Worm (Caenorhabditis elegans): Measurements from ENCODE around the gene mec-9.

mec-9 gene

DNA sequence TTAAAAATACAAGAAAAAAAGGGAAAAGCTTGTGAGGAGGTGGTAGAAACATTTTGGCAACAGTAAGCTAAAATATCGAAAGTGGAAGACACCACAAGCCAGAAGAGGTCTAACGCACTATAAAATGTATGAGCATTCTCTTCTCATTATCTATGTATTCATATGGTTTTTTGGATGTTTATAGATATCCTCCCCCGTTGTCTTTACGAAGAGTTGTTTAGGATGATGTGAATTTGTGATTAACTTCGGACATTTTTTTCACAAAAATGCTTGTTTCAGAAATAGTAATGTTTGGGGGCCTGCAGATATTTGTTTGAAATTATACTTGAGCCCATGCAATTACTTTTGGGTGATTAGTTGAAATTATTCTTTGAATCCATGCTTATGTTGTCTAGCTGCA lies at the start of gene mec-9:
TSS of gene mec-9 (minus strand) at position 101 of the 400 bp plus-strand sequence.
- TF ChIP-seq nhr-2 (tag; optimal IDR thresholded peaks at IDR 0.05) (no peak), blmp-1 (tag; optimal IDR thresholded peaks at IDR 0.05) (no peak), lin-32 (GFP tag; optimal IDR thresholded peaks at IDR 0.05) (no peak)

DNA sequence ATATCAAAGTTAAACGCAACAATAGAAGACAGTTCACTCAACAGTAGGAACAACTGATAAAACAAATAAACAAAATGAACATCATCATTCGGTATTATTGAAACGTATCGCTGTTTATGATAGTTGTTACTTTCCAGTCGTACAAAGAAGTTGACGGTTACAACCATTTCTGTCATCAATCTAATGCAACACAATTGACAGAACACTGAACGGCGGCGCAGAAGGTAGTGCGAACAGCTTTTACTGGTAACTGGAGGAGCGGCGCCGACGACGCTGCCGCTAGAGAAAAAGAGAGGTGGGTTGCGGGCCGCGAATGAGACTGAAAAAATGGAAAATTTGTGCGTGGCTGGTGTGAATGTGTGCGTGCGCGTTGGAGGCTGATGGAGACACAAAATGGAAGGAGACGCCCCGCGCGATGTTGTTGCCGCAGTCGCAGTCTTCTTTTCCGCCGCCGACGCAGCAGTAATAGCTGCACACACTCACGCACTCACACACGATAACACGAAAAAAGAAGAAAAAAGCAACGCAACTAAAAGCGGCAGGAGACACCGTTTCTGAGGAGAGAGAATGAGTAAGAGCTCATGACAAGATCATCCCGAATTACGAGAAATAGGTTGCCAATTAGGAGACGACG lies 49.3 kb upstream of the mec-9 start:
- TF ChIP-seq pha-4 (tag; optimal IDR thresholded peaks at IDR 0.05) (no peak), sptf-1 (tag; optimal IDR thresholded peaks at IDR 0.05) (peak; percentile 0), nhr-76 (tag; optimal IDR thresholded peaks at IDR 0.05) (no peak), lsy-2 (tag; optimal IDR thresholded peaks at IDR 0.05) (no peak)

DNA sequence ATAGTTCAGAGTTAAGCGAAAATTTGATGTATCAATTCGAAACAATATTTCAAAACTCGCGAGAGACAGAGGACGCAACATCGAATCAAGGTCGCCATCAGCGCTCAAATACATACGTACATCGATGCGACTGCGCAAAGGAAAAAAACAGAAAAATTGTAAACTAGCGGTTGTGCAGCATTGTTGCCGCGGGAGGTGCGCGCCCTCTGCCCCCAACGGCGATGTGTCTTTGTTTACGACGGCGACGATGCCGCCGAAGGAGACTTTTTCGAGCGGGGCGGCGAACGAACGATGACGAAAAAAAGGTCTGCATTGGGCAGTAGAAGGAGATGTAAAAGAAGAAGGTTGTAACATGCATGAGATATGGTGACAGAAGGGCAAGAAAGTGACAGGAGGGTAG lies 48.0 kb upstream of the mec-9 start:
- TF ChIP-seq unc-39 (tag; optimal IDR thresholded peaks at IDR 0.05) (no peak), elt-1 (tag; optimal IDR thresholded peaks at IDR 0.05; ENCODE audit: borderline replicate concordance, insufficient read depth) (no peak), unc-62 (GFP tag; optimal IDR thresholded peaks at IDR 0.05) (no peak), ces-1 (GFP tag; optimal IDR thresholded peaks at IDR 0.05) (no peak), sem-2 (GFP tag; optimal IDR thresholded peaks at IDR 0.05) (no peak), drap-1 (GFP tag; optimal IDR thresholded peaks at IDR 0.05) (no peak), hlh-1 (tag; optimal IDR thresholded peaks at IDR 0.05) (no peak), ceh-39 (tag; optimal IDR thresholded peaks at IDR 0.05) (no peak), mab-5 (tag; optimal IDR thresholded peaks at IDR 0.05) (no peak), nhr-12 (tag; optimal IDR thresholded peaks at IDR 0.05) (no peak), pha-4 (tag; optimal IDR thresholded peaks at IDR 0.05) (no peak), blmp-1 (tag; optimal IDR thresholded peaks at IDR 0.05) (no peak), snpc-4 (tag; optimal IDR thresholded peaks at IDR 0.05) (no peak), mep-1 (tag; optimal IDR thresholded peaks at IDR 0.05) (no peak)

DNA sequence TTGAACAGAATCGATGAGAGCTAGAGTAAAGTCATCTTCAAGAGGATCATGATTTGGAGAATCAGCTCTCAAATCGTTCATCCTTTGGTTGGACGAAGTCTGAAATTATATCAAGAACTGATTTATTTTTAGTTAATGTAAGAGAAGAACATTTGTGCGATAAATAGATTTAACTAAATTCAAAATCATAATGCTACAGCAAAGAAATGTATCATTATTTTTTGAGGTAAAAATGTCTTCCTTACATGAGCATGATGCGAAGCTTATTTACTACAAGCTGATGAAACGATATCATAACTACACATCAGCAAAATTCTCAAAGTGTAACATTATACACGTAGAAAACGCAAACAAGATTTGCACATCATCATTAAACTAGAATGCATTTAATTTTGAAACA lies 47.5 kb upstream of the mec-9 start, which contains the start of gene madf-4:
TSS of gene madf-4 (minus strand) at position 101 of the 400 bp plus-strand sequence.
- TF ChIP-seq bed-3 (GFP tag; optimal IDR thresholded peaks at IDR 0.05) = no peak
- no peak for TF ChIP-seq snpc-4 (tag; optimal IDR thresholded peaks at IDR 0.05)
- TF ChIP-seq mab-5 (tag; optimal IDR thresholded peaks at IDR 0.05) = no peak
- no peak for TF ChIP-seq sem-2 (GFP tag; optimal IDR thresholded peaks at IDR 0.05)
- TF ChIP-seq unc-120 (tag; optimal IDR thresholded peaks at IDR 0.05; ENCODE audit: poor library complexity, severe bottlenecking) = no peak
- no peak for TF ChIP-seq nhr-2 (tag; optimal IDR thresholded peaks at IDR 0.05)
- TF ChIP-seq ceh-39 (tag; optimal IDR thresholded peaks at IDR 0.05) = no peak
- no peak for TF ChIP-seq blmp-1 (tag; optimal IDR thresholded peaks at IDR 0.05)
- TF ChIP-seq nhr-76 (tag; optimal IDR thresholded peaks at IDR 0.05) = no peak
- TF ChIP-seq mls-2 (tag; optimal IDR thresholded peaks at IDR 0.05) = no peak
- TF ChIP-seq nhr-237 (tag; optimal IDR thresholded peaks at IDR 0.05) = no peak
- no peak for TF ChIP-seq cnd-1 (tag; optimal IDR thresholded peaks at IDR 0.05)
- no peak for TF ChIP-seq pha-4 (tag; optimal IDR thresholded peaks at IDR 0.05)
- TF ChIP-seq lin-32 (GFP tag; optimal IDR thresholded peaks at IDR 0.05) = no peak
- TF ChIP-seq zip-8 (tag; optimal IDR thresholded peaks at IDR 0.05) = no peak
- TF ChIP-seq lin-13 (tag; optimal IDR thresholded peaks at IDR 0.05) = no peak
- no peak for TF ChIP-seq sptf-1 (tag; optimal IDR thresholded peaks at IDR 0.05)
- no peak for TF ChIP-seq hlh-1 (tag; optimal IDR thresholded peaks at IDR 0.05)
- TF ChIP-seq flh-1 (GFP tag; optimal IDR thresholded peaks at IDR 0.05) = no peak

DNA sequence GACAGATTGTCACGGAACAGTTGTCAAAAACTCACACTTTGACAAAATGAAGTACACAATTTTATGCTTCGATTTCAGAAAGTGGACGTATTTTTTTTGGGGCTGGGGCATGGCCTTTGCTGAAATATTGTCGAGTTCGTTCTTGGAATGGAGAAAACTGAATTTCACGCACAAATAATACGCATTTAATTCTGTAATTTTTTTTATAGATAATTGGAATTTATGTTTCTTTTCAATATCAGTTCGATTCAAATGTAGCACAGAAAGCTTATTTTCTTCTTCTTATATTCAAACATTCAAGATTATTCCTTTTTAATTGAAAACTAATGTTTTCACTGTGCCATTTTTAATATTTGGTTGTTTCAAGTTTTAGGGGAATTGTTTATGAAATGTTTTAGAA lies 45.5 kb upstream of the mec-9 start, which contains the start of gene T07C12.10:
TSS of gene T07C12.10 (minus strand) at position 101 of the 400 bp plus-strand sequence.
- no peak for TF ChIP-seq zip-8 (tag; optimal IDR thresholded peaks at IDR 0.05)
- no peak for TF ChIP-seq mep-1 (tag; optimal IDR thresholded peaks at IDR 0.05)
- TF ChIP-seq blmp-1 (tag; optimal IDR thresholded peaks at IDR 0.05) = no peak
- TF ChIP-seq nhr-28 (tag; optimal IDR thresholded peaks at IDR 0.05) = no peak
- no peak for TF ChIP-seq sptf-1 (tag; optimal IDR thresholded peaks at IDR 0.05)
- TF ChIP-seq lsy-2 (tag; optimal IDR thresholded peaks at IDR 0.05) = no peak
- no peak for TF ChIP-seq nhr-237 (tag; optimal IDR thresholded peaks at IDR 0.05)
- no peak for TF ChIP-seq nhr-2 (tag; optimal IDR thresholded peaks at IDR 0.05)
- no peak for TF ChIP-seq unc-62 (GFP tag; optimal IDR thresholded peaks at IDR 0.05)
- no peak for TF ChIP-seq tbx-8 (GFP tag; optimal IDR thresholded peaks at IDR 0.05)
- no peak for TF ChIP-seq ham-2 (GFP tag; optimal IDR thresholded peaks at IDR 0.05)
- TF ChIP-seq mab-5 (tag; optimal IDR thresholded peaks at IDR 0.05) = no peak
